Fruit fly (Drosophila melanogaster): ENCODE measurements around the gene csw.

Gene csw

DNA sequence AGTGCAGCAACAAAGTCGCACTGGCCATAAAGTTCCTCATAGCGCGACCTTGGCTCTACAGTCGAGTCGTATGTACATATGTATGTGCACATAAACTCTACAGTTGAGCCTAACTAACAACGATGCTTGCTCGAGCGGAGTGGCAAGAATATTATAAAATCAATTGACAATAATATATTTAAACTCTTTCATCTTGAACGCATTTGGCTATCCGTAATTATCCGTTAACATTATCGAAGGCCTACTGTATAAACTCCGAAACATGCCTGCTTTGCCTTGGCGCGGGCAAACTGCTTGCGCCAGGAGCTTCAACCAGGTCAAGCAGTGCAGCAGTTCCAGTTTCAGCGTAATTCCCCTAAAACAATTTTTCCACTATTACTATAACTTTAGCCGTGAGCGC lies 14.6 kb downstream of the csw start:
- TF ChIP-seq CG33017 (tag; optimal IDR thresholded peaks at IDR 0.05) = peak; percentile 47
- peak; percentile 74 for TF ChIP-seq CG7101 (tag; optimal IDR thresholded peaks at IDR 0.05)
- no peak for TF ChIP-seq CG11617 (GFP tag; optimal IDR thresholded peaks at IDR 0.05)
- TF ChIP-seq Clk (GFP tag; optimal IDR thresholded peaks at IDR 0.05) = no peak
- TF ChIP-seq CG12768 (GFP tag; optimal IDR thresholded peaks at IDR 0.05) = peak; percentile 62
- TF ChIP-seq tj (GFP tag; optimal IDR thresholded peaks at IDR 0.05) = no peak
- TF ChIP-seq Hr96 (GFP tag; optimal IDR thresholded peaks at IDR 0.05) = no peak
- peak; percentile 64 for TF ChIP-seq CG7045 (GFP tag; optimal IDR thresholded peaks at IDR 0.05)
- peak; percentile 54 for TF ChIP-seq kay (GFP tag; ENCODE audit: borderline replicate concordance)
- TF ChIP-seq ovo (GFP tag; optimal IDR thresholded peaks at IDR 0.05) = no peak
- no peak for TF ChIP-seq Mnt (GFP tag; optimal IDR thresholded peaks at IDR 0.05)
- TF ChIP-seq cic (GFP tag; optimal IDR thresholded peaks at IDR 0.05) = no peak
- TF ChIP-seq CG14711 (tag; optimal IDR thresholded peaks at IDR 0.05) = peak; percentile 71
- TF ChIP-seq bab1 (GFP tag; optimal IDR thresholded peaks at IDR 0.05) = peak; percentile 32
- no peak for TF ChIP-seq Crg-1 (GFP tag; optimal IDR thresholded peaks at IDR 0.05)
- no peak for TF ChIP-seq toe (GFP tag; optimal IDR thresholded peaks at IDR 0.05)
- TF ChIP-seq CG5204 (GFP tag; optimal IDR thresholded peaks at IDR 0.05) = no peak
- TF ChIP-seq cnc (optimal IDR thresholded peaks at IDR 0.05) = no peak
- peak; percentile 16 for TF ChIP-seq pad (GFP tag; optimal IDR thresholded peaks at IDR 0.05)
- no peak for TF ChIP-seq CG1620 (GFP tag; optimal IDR thresholded peaks at IDR 0.05)

dm6 chrX:2112660-2113059 lies 18.6 kb downstream of the csw start:
- TF ChIP-seq Mnt (GFP tag; optimal IDR thresholded peaks at IDR 0.05) (no peak), tj (GFP tag; optimal IDR thresholded peaks at IDR 0.05) (no peak), CG11617 (GFP tag; optimal IDR thresholded peaks at IDR 0.05) (no peak), kay (GFP tag; ENCODE audit: borderline replicate concordance) (no peak), cic (GFP tag; optimal IDR thresholded peaks at IDR 0.05) (no peak), bab1 (GFP tag; optimal IDR thresholded peaks at IDR 0.05) (no peak)

DNA sequence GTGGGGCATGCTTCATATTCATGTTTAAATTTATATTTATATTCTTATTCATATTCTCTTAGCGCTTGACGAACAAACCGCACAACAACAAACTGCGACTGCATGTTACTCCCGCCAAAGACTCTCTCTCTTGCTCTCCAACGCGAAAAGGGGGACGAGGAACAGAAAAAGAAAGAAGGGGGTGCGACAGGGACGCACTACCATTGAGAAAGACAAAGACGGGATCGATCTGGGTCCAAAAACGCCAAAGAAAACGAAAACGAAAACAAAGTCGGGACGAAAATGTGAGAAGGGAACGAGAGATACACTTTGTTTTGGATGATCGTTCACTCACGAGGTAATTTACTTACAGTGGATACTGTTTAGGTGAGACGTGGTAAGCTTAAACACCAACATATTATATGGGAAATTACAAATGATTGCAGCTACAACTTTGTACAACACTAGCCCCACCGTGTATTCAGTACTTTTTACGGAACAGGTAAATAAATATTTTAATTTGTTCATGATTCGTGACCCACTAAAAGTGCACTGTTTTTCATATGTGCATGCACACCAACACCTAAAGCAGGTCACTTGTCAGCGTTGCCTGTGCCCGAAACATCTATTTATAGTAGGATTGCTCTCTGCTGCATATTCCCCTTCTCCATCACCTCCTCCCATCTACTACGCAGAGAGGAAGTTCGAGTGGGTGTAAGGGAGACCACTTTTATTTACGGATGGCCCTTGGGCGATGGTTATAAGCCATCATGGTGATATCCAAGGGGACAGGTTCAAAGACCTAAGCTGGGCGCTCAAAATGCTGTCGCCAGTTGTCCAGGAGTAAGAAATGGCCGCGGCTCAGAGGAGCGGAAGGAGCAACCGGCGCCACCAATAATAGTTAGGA lies 27.9 kb downstream of the csw start:
- TF ChIP-seq ovo (GFP tag; optimal IDR thresholded peaks at IDR 0.05) (no peak), CG7101 (tag; optimal IDR thresholded peaks at IDR 0.05) (peak; percentile 12), pad (GFP tag; optimal IDR thresholded peaks at IDR 0.05) (peak; percentile 99), kay (GFP tag; ENCODE audit: borderline replicate concordance) (no peak), bab1 (GFP tag; optimal IDR thresholded peaks at IDR 0.05) (peak; percentile 9), CG33017 (tag; optimal IDR thresholded peaks at IDR 0.05) (peak; percentile 48), CG14711 (tag; optimal IDR thresholded peaks at IDR 0.05) (peak; percentile 12)

- TF ChIP-seq CG1620 (GFP tag; optimal IDR thresholded peaks at IDR 0.05) (peak; percentile 72), pad (GFP tag; optimal IDR thresholded peaks at IDR 0.05) (peak; percentile 99), CG7101 (tag; optimal IDR thresholded peaks at IDR 0.05) (peak; percentile 84), CG7045 (GFP tag; optimal IDR thresholded peaks at IDR 0.05) (no peak), CG12768 (GFP tag; optimal IDR thresholded peaks at IDR 0.05) (peak; percentile 60), CG11617 (GFP tag; optimal IDR thresholded peaks at IDR 0.05) (peak; percentile 87), CG14711 (tag; optimal IDR thresholded peaks at IDR 0.05) (peak; percentile 100), bab1 (GFP tag; optimal IDR thresholded peaks at IDR 0.05) (peak; percentile 77), kay (GFP tag; ENCODE audit: borderline replicate concordance) (peak; percentile 65), cic (GFP tag; optimal IDR thresholded peaks at IDR 0.05) (peak; percentile 87), Hr96 (GFP tag; optimal IDR thresholded peaks at IDR 0.05) (peak; percentile 90), Mnt (GFP tag; optimal IDR thresholded peaks at IDR 0.05) (peak; percentile 93), Clk (GFP tag; optimal IDR thresholded peaks at IDR 0.05) (peak; percentile 80), CG33017 (tag; optimal IDR thresholded peaks at IDR 0.05) (no peak), CG5204 (GFP tag; optimal IDR thresholded peaks at IDR 0.05) (no peak), cnc (optimal IDR thresholded peaks at IDR 0.05) (no peak), tj (GFP tag; optimal IDR thresholded peaks at IDR 0.05) (peak; percentile 92), Crg-1 (GFP tag; optimal IDR thresholded peaks at IDR 0.05) (peak; percentile 61), ovo (GFP tag; optimal IDR thresholded peaks at IDR 0.05) (peak; percentile 94), toe (GFP tag; optimal IDR thresholded peaks at IDR 0.05) (peak; percentile 40)
These were observed 29.3 kb downstream of the csw start, which contains the start of gene ph-d for dm6 chrX:2123013-2123964. ph-d (minus strand) TSS chrX:2123286.

dm6 chrX:2123965-2124688 lies 30.1 kb downstream of the csw start:
- TF ChIP-seq CG7045 (GFP tag; optimal IDR thresholded peaks at IDR 0.05) (peak; percentile 94), CG5204 (GFP tag; optimal IDR thresholded peaks at IDR 0.05) (peak; percentile 52), CG7101 (tag; optimal IDR thresholded peaks at IDR 0.05) (peak; percentile 94), bab1 (GFP tag; optimal IDR thresholded peaks at IDR 0.05) (peak; percentile 67), cnc (optimal IDR thresholded peaks at IDR 0.05) (no peak), kay (GFP tag; ENCODE audit: borderline replicate concordance) (peak; percentile 78), cic (GFP tag; optimal IDR thresholded peaks at IDR 0.05) (no peak), CG12768 (GFP tag; optimal IDR thresholded peaks at IDR 0.05) (peak; percentile 82), pad (GFP tag; optimal IDR thresholded peaks at IDR 0.05) (peak; percentile 72), CG33017 (tag; optimal IDR thresholded peaks at IDR 0.05) (peak; percentile 90), toe (GFP tag; optimal IDR thresholded peaks at IDR 0.05) (peak; percentile 35), Clk (GFP tag; optimal IDR thresholded peaks at IDR 0.05) (no peak), tj (GFP tag; optimal IDR thresholded peaks at IDR 0.05) (peak; percentile 88), Mnt (GFP tag; optimal IDR thresholded peaks at IDR 0.05) (no peak), CG14711 (tag; optimal IDR thresholded peaks at IDR 0.05) (peak; percentile 82), CG11617 (GFP tag; optimal IDR thresholded peaks at IDR 0.05) (peak; percentile 91), ovo (GFP tag; optimal IDR thresholded peaks at IDR 0.05) (peak; percentile 53), Hr96 (GFP tag; optimal IDR thresholded peaks at IDR 0.05) (no peak), Crg-1 (GFP tag; optimal IDR thresholded peaks at IDR 0.05) (peak; percentile 28), CG1620 (GFP tag; optimal IDR thresholded peaks at IDR 0.05) (no peak)

Data from whole organism, adult.